Fruit fly (Drosophila melanogaster) whole organism, embryonic: Measurements from ENCODE around the gene IscU.

ENCODE experiments used
- Aef1 ChIP-seq: fragments of 200-800 bp; sonication (Bioruptor generic); IDR thresholded peaks from 3 replicates; pipeline ENCODE4 v1.3.6; 2022; ENCODE audit warnings: missing biosample characterization, missing genetic modification characterization
- Atf3 ChIP-seq: fragments of 200-800 bp; sonication (Bioruptor generic); optimal IDR thresholded peaks from 3 replicates; lab custom pipeline; 2016; ENCODE audit warnings: missing biosample characterization, missing genetic modification characterization
- Bteb2 ChIP-seq: fragments of 200-800 bp; sonication (Bioruptor generic); optimal IDR thresholded peaks from 2 replicates; lab custom pipeline; 2016; ENCODE audit warnings: missing biosample characterization, missing genetic modification characterization
- C15 ChIP-seq: fragments of 200-800 bp; sonication (Bioruptor generic); IDR thresholded peaks from 3 replicates; pipeline ENCODE4 v1.3.6; 2022; ENCODE audit warnings: missing biosample characterization, missing genetic modification characterization
- CG12071 ChIP-seq: fragments of 200-800 bp; sonication (Bioruptor generic); optimal IDR thresholded peaks from 3 replicates; lab custom pipeline; 2018; ENCODE audit warnings: missing biosample characterization, mild to moderate bottlenecking, missing genetic modification characterization
- CG13123 ChIP-seq: fragments of 200-800 bp; sonication (Bioruptor generic); optimal IDR thresholded peaks from 2 replicates; lab custom pipeline; 2016; ENCODE audit warnings: missing biosample characterization, missing genetic modification characterization
- CG13424 ChIP-seq: fragments of 200-800 bp; sonication (Bioruptor generic); optimal IDR thresholded peaks from 2 replicates; lab custom pipeline; 2019; ENCODE audit warnings: missing biosample characterization, mild to moderate bottlenecking, missing genetic modification characterization, moderate library complexity
- CG13624 ChIP-seq: fragments of 200-800 bp; sonication (Bioruptor generic); optimal IDR thresholded peaks from 2 replicates; lab custom pipeline; 2016; ENCODE audit warnings: missing biosample characterization, missing genetic modification characterization
- CG14050 ChIP-seq: fragments of 200-800 bp; sonication (Bioruptor generic); IDR thresholded peaks from 3 replicates; pipeline ENCODE4 v1.3.6; 2022; ENCODE audit warnings: missing biosample characterization, missing genetic modification characterization
- CG14965 ChIP-seq: fragments of 200-800 bp; sonication (Bioruptor generic); optimal IDR thresholded peaks from 2 replicates; lab custom pipeline; 2016; ENCODE audit warnings: missing biosample characterization, missing genetic modification characterization, borderline replicate concordance
- CG1529 ChIP-seq: fragments of 200-800 bp; sonication (Bioruptor generic); optimal IDR thresholded peaks from 3 replicates; lab custom pipeline; 2018; ENCODE audit warnings: missing biosample characterization, missing genetic modification characterization
- CG1603 ChIP-seq: fragments of 200-800 bp; sonication (Bioruptor generic); optimal IDR thresholded peaks from 2 replicates; lab custom pipeline; 2019; ENCODE audit warnings: missing biosample characterization, mild to moderate bottlenecking, missing genetic modification characterization, moderate library complexity
- CG16813 ChIP-seq: fragments of 200-800 bp; sonication (Bioruptor generic); IDR thresholded peaks from 3 replicates; pipeline ENCODE4 v1.3.6; 2022; ENCODE audit warnings: missing biosample characterization, missing genetic modification characterization; ENCODE audit not compliant: partially characterized antibody
- CG17359 ChIP-seq: fragments of 200-800 bp; sonication (Bioruptor generic); optimal IDR thresholded peaks from 3 replicates; lab custom pipeline; 2018; ENCODE audit warnings: missing biosample characterization, mild to moderate bottlenecking, missing genetic modification characterization, moderate library complexity
- CG17612 ChIP-seq: fragments of 200-800 bp; sonication (Bioruptor generic); IDR thresholded peaks from 2 replicates; pipeline ENCODE4 v1.3.6; 2022; ENCODE audit warnings: missing biosample characterization, missing genetic modification characterization
- CG2202 ChIP-seq: fragments of 200-800 bp; sonication (Bioruptor generic); optimal IDR thresholded peaks from 2 replicates; lab custom pipeline; 2018; ENCODE audit warnings: missing biosample characterization, mild to moderate bottlenecking, missing genetic modification characterization
- CG2889 ChIP-seq: fragments of 200-800 bp; sonication (Bioruptor generic); IDR thresholded peaks from 3 replicates; pipeline ENCODE4 v1.3.6; 2022; ENCODE audit warnings: missing biosample characterization, missing genetic modification characterization
- CG34224 ChIP-seq: fragments of 200-800 bp; sonication (Bioruptor generic); IDR thresholded peaks from 3 replicates; pipeline ENCODE4 v1.3.6; 2022; ENCODE audit warnings: missing biosample characterization, missing genetic modification characterization; ENCODE audit not compliant: partially characterized antibody
- CG6254 ChIP-seq: fragments of 200-800 bp; sonication (Bioruptor generic); optimal IDR thresholded peaks from 3 replicates; lab custom pipeline; 2017; ENCODE audit warnings: mild to moderate bottlenecking, missing biosample characterization, missing genetic modification reagents, missing genetic modification characterization
- CG6683 ChIP-seq: fragments of 200-800 bp; sonication (Bioruptor generic); optimal IDR thresholded peaks from 2 replicates; lab custom pipeline; 2017; ENCODE audit warnings: missing biosample characterization, mild to moderate bottlenecking, missing genetic modification characterization, missing genetic modification reagents
- CG9609 ChIP-seq: fragments of 200-800 bp; sonication (Bioruptor generic); optimal IDR thresholded peaks from 3 replicates; lab custom pipeline; 2016; ENCODE audit warnings: missing biosample characterization, missing genetic modification characterization
- D ChIP-seq, 2 experiments: fragments of 200-800 bp in 1 of 2; fragments of >200 bp in 1 of 2; sonication (Bioruptor generic) in 1 of 2; optimal IDR thresholded peaks; 2 replicates in 1 of 2; 3 replicates in 1 of 2; lab custom pipeline; 2017; ENCODE audit warnings: mild to moderate bottlenecking in 1 of 2, missing biosample characterization in 1 of 2, missing genetic modification characterization in 1 of 2, missing genetic modification reagents in 1 of 2
- HLH54F ChIP-seq: fragments of 200-800 bp; sonication (Bioruptor generic); optimal IDR thresholded peaks from 3 replicates; lab custom pipeline; 2016; ENCODE audit warnings: missing biosample characterization, missing genetic modification characterization
- Hand ChIP-seq: fragments of 200-800 bp; sonication (Bioruptor generic); optimal IDR thresholded peaks from 2 replicates; lab custom pipeline; 2017; ENCODE audit warnings: mild to moderate bottlenecking, missing biosample characterization, missing genetic modification reagents, missing genetic modification characterization
- MTF-1 ChIP-seq: fragments of 200-800 bp; sonication (Bioruptor generic); optimal IDR thresholded peaks from 2 replicates; lab custom pipeline; 2018; ENCODE audit warnings: missing biosample characterization, mild to moderate bottlenecking, missing genetic modification characterization, borderline replicate concordance
- NFAT ChIP-seq: fragments of 200-800 bp; sonication (Bioruptor generic); IDR thresholded peaks from 2 replicates; pipeline ENCODE4 v1.3.6; 2022; ENCODE audit warnings: missing biosample characterization, missing genetic modification characterization
- NfI ChIP-seq: fragments of 200-800 bp; sonication (Bioruptor generic); optimal IDR thresholded peaks from 3 replicates; lab custom pipeline; 2018; ENCODE audit warnings: missing biosample characterization, mild to moderate bottlenecking, missing genetic modification characterization, moderate library complexity
- Oaz ChIP-seq: fragments of 200-800 bp; sonication (Bioruptor generic); IDR thresholded peaks from 2 replicates; pipeline ENCODE4 v1.3.6; 2022; ENCODE audit warnings: missing biosample characterization, missing genetic modification characterization
- PHDP ChIP-seq: fragments of 200-800 bp; sonication (Bioruptor generic); optimal IDR thresholded peaks from 3 replicates; lab custom pipeline; 2018; ENCODE audit warnings: missing biosample characterization, mild to moderate bottlenecking, missing genetic modification characterization, moderate library complexity
- Pdp1 ChIP-seq, 2 experiments: fragments of 200-800 bp; sonication (Bioruptor generic); optimal IDR thresholded peaks; 3 replicates each; lab custom pipeline; 2016; ENCODE audit warnings: missing biosample characterization in 2 of 2, missing genetic modification characterization in 2 of 2, mild to moderate bottlenecking in 1 of 2, moderate library complexity in 1 of 2
- Taf1 ChIP-seq: fragments of 200-800 bp; sonication (Bioruptor generic); IDR thresholded peaks from 2 replicates; pipeline ENCODE4 v1.3.6; 2022; ENCODE audit warnings: missing biosample characterization, missing genetic modification characterization
- crol ChIP-seq: fragments of 200-800 bp; sonication (Bioruptor generic); IDR thresholded peaks from 2 replicates; pipeline ENCODE4 v1.3.6; 2022; ENCODE audit warnings: missing biosample characterization, missing genetic modification characterization
- dan ChIP-seq: fragments of 200-800 bp; sonication (Bioruptor generic); IDR thresholded peaks from 2 replicates; pipeline ENCODE4 v1.3.6; 2022; ENCODE audit warnings: missing biosample characterization, missing genetic modification characterization
- danr ChIP-seq: fragments of 200-800 bp; sonication (Bioruptor generic); IDR thresholded peaks from 2 replicates; pipeline ENCODE4 v1.3.6; 2022; ENCODE audit warnings: missing biosample characterization, missing genetic modification characterization
- dmrt99B ChIP-seq: fragments of 200-800 bp; sonication (Bioruptor generic); optimal IDR thresholded peaks from 2 replicates; lab custom pipeline; 2018; ENCODE audit warnings: missing biosample characterization, mild to moderate bottlenecking, missing genetic modification characterization, moderate library complexity
- exex ChIP-seq: fragments of 200-800 bp; sonication (Bioruptor generic); optimal IDR thresholded peaks from 4 replicates; lab custom pipeline; 2018; ENCODE audit warnings: missing biosample characterization, mild to moderate bottlenecking, missing genetic modification characterization, moderate library complexity
- fd64A ChIP-seq: fragments of 200-800 bp; sonication (Bioruptor generic); optimal IDR thresholded peaks from 3 replicates; lab custom pipeline; 2018; ENCODE audit warnings: missing biosample characterization, mild to moderate bottlenecking, missing genetic modification characterization
- ftz-f1 ChIP-seq: fragments of 200-800 bp; sonication (Bioruptor generic); optimal IDR thresholded peaks from 2 replicates; lab custom pipeline; 2016; ENCODE audit warnings: missing biosample characterization, missing genetic modification characterization
- gem ChIP-seq: fragments of 200-800 bp; sonication (Bioruptor generic); optimal IDR thresholded peaks from 2 replicates; lab custom pipeline; 2019; ENCODE audit warnings: missing biosample characterization, mild to moderate bottlenecking, missing genetic modification characterization, moderate library complexity
- ham ChIP-seq: fragments of 200-800 bp; sonication (Bioruptor generic); IDR thresholded peaks from 2 replicates; pipeline ENCODE4 v1.3.6; 2022; ENCODE audit warnings: missing biosample characterization, missing genetic modification characterization
- insv ChIP-seq, 2 experiments: fragments of 200-800 bp; sonication (Bioruptor generic); optimal IDR thresholded peaks; 3 replicates each; lab custom pipeline; 2016 to 2018; ENCODE audit warnings: missing biosample characterization in 2 of 2, missing genetic modification characterization in 2 of 2
- jigr1 ChIP-seq: fragments of 200-800 bp; sonication (Bioruptor generic); IDR thresholded peaks from 3 replicates; pipeline ENCODE4 v1.3.6; 2022; ENCODE audit warnings: missing biosample characterization, missing genetic modification characterization
- ken ChIP-seq: fragments of 200-800 bp; sonication (Bioruptor generic); IDR thresholded peaks from 3 replicates; pipeline ENCODE4 v1.3.6; 2022; ENCODE audit warnings: missing biosample characterization, missing genetic modification characterization
- lab ChIP-seq: fragments of 200-800 bp; sonication (Bioruptor generic); optimal IDR thresholded peaks from 3 replicates; lab custom pipeline; 2017; ENCODE audit warnings: missing biosample characterization, missing genetic modification characterization, mild to moderate bottlenecking, moderate library complexity, missing genetic modification reagents
- mirr ChIP-seq: fragments of 200-800 bp; sonication (Bioruptor generic); optimal IDR thresholded peaks from 3 replicates; lab custom pipeline; 2018; ENCODE audit warnings: missing biosample characterization, mild to moderate bottlenecking, missing genetic modification characterization
- otp ChIP-seq: fragments of 200-800 bp; sonication (Bioruptor generic); IDR thresholded peaks from 3 replicates; pipeline ENCODE4, ENCODE4 v1.3.6; 2022; ENCODE audit warnings: missing biosample characterization, missing genetic modification characterization
- repo ChIP-seq: fragments of 200-800 bp; sonication (Bioruptor generic); optimal IDR thresholded peaks from 2 replicates; lab custom pipeline; 2016; ENCODE audit warnings: missing biosample characterization, missing genetic modification characterization
- toy ChIP-seq: fragments of 200-800 bp; sonication (Bioruptor generic); IDR thresholded peaks from 2 replicates; pipeline ENCODE4 v1.3.6; 2022; ENCODE audit warnings: missing biosample characterization, missing genetic modification characterization
- zfh2 ChIP-seq: fragments of 200-800 bp; sonication (Bioruptor generic); optimal IDR thresholded peaks from 2 replicates; lab custom pipeline; 2016; ENCODE audit warnings: missing biosample characterization, missing genetic modification characterization

The IscU gene

DNA sequence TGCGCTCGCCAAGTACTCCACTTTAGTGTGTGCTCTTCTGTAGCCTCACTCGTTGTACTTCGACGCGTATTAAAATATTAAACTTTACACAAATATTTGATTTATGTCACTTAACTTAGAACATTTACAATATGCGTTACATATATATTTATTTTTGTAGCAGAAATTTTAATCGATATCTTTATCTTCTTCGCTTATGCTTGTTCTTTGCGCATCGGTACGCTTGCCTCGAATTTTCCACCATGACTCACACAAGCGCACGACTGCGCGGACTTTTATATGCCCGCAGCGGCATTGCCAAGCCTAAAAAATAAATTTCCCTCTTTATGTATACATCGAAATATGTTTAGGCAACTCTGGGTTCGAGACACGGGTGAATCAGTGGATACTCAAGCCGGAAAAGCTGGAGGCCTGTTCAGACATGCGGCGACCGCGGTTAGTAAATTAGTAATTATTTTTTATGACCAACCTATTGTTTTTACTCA is 3.5 kb downstream of the IscU start, which contains the start of gene aqz (continued):
- peak; percentile 19 for TF ChIP-seq PHDP (tag; lab: Kevin White, UChicago)
- TF ChIP-seq Aef1 (GFP tag; lab: Robert Waterston, UW), result 0 out of 3 replicates have a peak, but pooled peaks have one; percentile 23
- peak; percentile 94 for TF ChIP-seq CG1603 (tag; lab: Kevin White, UChicago)
- peak; percentile 49; the same call in 1 of the 2 replicates for TF ChIP-seq ham (GFP tag; lab: Robert Waterston, UW)
- TF ChIP-seq D (optimal IDR thresholded peaks at IDR 0.05; lab: Kevin White, UChicago), result no peak
- TF ChIP-seq D (GFP tag; optimal IDR thresholded peaks at IDR 0.05; lab: Kevin White, UChicago), result peak; percentile 4
- TF ChIP-seq Taf1 (GFP tag; lab: Robert Waterston, UW), result no peak
- no peak for TF ChIP-seq CG14965 (GFP tag; lab: Kevin White, UChicago)
- no peak; the same call in 2 of the 3 replicates for TF ChIP-seq CG14050 (GFP tag; lab: Robert Waterston, UW)
- TF ChIP-seq CG13624 (GFP tag; lab: Kevin White, UChicago), result peak; percentile 88
- peak; percentile 64 for TF ChIP-seq NfI (GFP tag; lab: Kevin White, UChicago)
- peak; percentile 66 to 74 for TF ChIP-seq Pdp1 (GFP tag; optimal IDR thresholded peaks at IDR 0.05; lab: Kevin White, UChicago)
- TF ChIP-seq C15 (GFP tag; lab: Robert Waterston, UW), result 0 out of 3 replicates have a peak, but pooled peaks have one; percentile 34
- peak; percentile 72 for TF ChIP-seq HLH54F (GFP tag; lab: Kevin White, UChicago)
- TF ChIP-seq CG2889 (GFP tag; lab: Robert Waterston, UW), result peak; percentile 39; the same call in 1 of the 3 replicates
- peak; percentile 72 for TF ChIP-seq NFAT (GFP tag; lab: Robert Waterston, UW)
- TF ChIP-seq exex (tag; lab: Kevin White, UChicago), result peak; percentile 66
- peak; percentile 8 for TF ChIP-seq CG6254 (GFP tag; lab: Kevin White, UChicago)
- peak; percentile 87 for TF ChIP-seq MTF-1 (GFP tag; lab: Kevin White, UChicago)
- TF ChIP-seq CG13123 (GFP tag; lab: Kevin White, UChicago), result no peak
- no peak for TF ChIP-seq repo
- TF ChIP-seq CG12071 (GFP tag; lab: Kevin White, UChicago), result peak; percentile 71
- TF ChIP-seq jigr1 (GFP tag; lab: Robert Waterston, UW), result no peak; the same call in 2 of the 3 replicates
- no peak for TF ChIP-seq dmrt99B (tag; lab: Kevin White, UChicago)
- TF ChIP-seq CG13424 (tag; lab: Kevin White, UChicago), result peak; percentile 32
- peak; percentile 53 for TF ChIP-seq CG9609 (GFP tag; lab: Kevin White, UChicago)
- peak; percentile 38 for TF ChIP-seq gem (tag; lab: Kevin White, UChicago)
- TF ChIP-seq dan, result no peak
- peak; percentile 53 for TF ChIP-seq Bteb2 (GFP tag; lab: Kevin White, UChicago)
- peak; percentile 15 for TF ChIP-seq Hand
- TF ChIP-seq danr, result no peak
- TF ChIP-seq CG1529 (GFP tag; lab: Kevin White, UChicago), result peak; percentile 50
- peak; percentile 80 for TF ChIP-seq lab
- peak; percentile 74 for TF ChIP-seq mirr (GFP tag; lab: Kevin White, UChicago)
- no peak for TF ChIP-seq CG6683 (GFP tag; lab: Kevin White, UChicago)
- peak; percentile 57 for TF ChIP-seq CG17359 (tag; lab: Kevin White, UChicago)
- peak; percentile 77 for TF ChIP-seq ftz-f1 (GFP tag; lab: Kevin White, UChicago)
- peak; percentile 17; the same call in 1 of the 3 replicates for TF ChIP-seq CG34224 (GFP tag; lab: Robert Waterston, UW)
- TF ChIP-seq toy, result no peak
- TF ChIP-seq ken (GFP tag; lab: Robert Waterston, UW), result peak; percentile 79
- peak; percentile 58 for TF ChIP-seq zfh2 (GFP tag; lab: Kevin White, UChicago)
- TF ChIP-seq CG17612 (GFP tag; lab: Robert Waterston, UW), result peak; percentile 19; the same call in 1 of the 2 replicates
- TF ChIP-seq Atf3 (GFP tag; lab: Kevin White, UChicago), result peak; percentile 78
- TF ChIP-seq otp, result no peak
- TF ChIP-seq crol, result 0 out of 2 replicates have a peak, but pooled peaks have one; percentile 35
- peak; percentile 25 for TF ChIP-seq CG2202 (tag; lab: Kevin White, UChicago)
- peak in 1 of 2 experiments; percentile 64 for TF ChIP-seq insv (GFP tag; optimal IDR thresholded peaks at IDR 0.05; lab: Kevin White, UChicago)
- TF ChIP-seq CG16813 (GFP tag; lab: Robert Waterston, UW), result peak; percentile 60; the same call in 2 of the 3 replicates
- TF ChIP-seq fd64A (GFP tag; lab: Kevin White, UChicago), result peak; percentile 51
- TF ChIP-seq Oaz (GFP tag; lab: Robert Waterston, UW), result no peak
